Worm (Caenorhabditis elegans) whole organism, midembryonic: ENCODE measurements around the gene T05C3.6.

Experiments
- cog-1 ChIP-seq: sonication (generic microtip); optimal IDR thresholded peaks from 2 replicates; lab custom pipeline; 2016; ENCODE audit warnings: missing genetic modification characterization, missing compliant biosample characterization
- ref-1 ChIP-seq: fragments of 200-800 bp; sonication (Bioruptor generic); conservative IDR thresholded peaks from 2 replicates; pipeline ENCODE4 v1.3.6; 2022; ENCODE audit warnings: missing genetic modification reagents, missing genetic modification characterization, missing compliant biosample characterization

- no peak for TF ChIP-seq cog-1 (tag; lab: Kevin White, UChicago)
- TF ChIP-seq ref-1 (GFP tag; lab: Robert Waterston, UW) = no peak
These were observed 9.2 kb downstream of the T05C3.6 start for ce11 chrV:5499475-5499874.
